Fruit fly (Drosophila melanogaster) whole organism, wandering third instar larva: ENCODE measurements around the gene CG12713.

Experiments used
- Abd-B ChIP-seq: fragments of >200 bp; optimal IDR thresholded peaks from 2 replicates; lab custom pipeline; 2017; ENCODE audit warnings: missing biosample characterization, missing genetic modification characterization
- CG32264 ChIP-seq: fragments of 200-800 bp; sonication (Bioruptor generic); optimal IDR thresholded peaks from 2 replicates; lab custom pipeline; 2016; ENCODE audit warnings: missing biosample characterization, missing genetic modification characterization
- CG9705 ChIP-seq: fragments of 200-800 bp; sonication (Bioruptor generic); optimal IDR thresholded peaks from 2 replicates; lab custom pipeline; 2018; ENCODE audit warnings: missing biosample characterization, mild to moderate bottlenecking, missing genetic modification characterization
- CrebA ChIP-seq: fragments of 200-800 bp; sonication (Bioruptor generic); optimal IDR thresholded peaks from 2 replicates; lab custom pipeline; 2016; ENCODE audit warnings: missing biosample characterization, mild to moderate bottlenecking, missing genetic modification characterization, borderline replicate concordance
- Dfd ChIP-seq: fragments of >200 bp; optimal IDR thresholded peaks from 2 replicates; lab custom pipeline; 2017; ENCODE audit warnings: missing biosample characterization, missing genetic modification characterization
- Dif ChIP-seq: fragments of 200-275, 200-300 bp; sonication (Bioruptor generic); optimal IDR thresholded peaks from 2 replicates; lab custom pipeline; 2018; ENCODE audit warnings: missing biosample characterization, missing genetic modification characterization; ENCODE audit not compliant: partially characterized antibody
- GATAd ChIP-seq: sonication (Bioruptor generic); optimal IDR thresholded peaks from 2 replicates; lab custom pipeline; 2016; ENCODE audit warnings: missing biosample characterization, missing genetic modification characterization
- HLH106 ChIP-seq: fragments of 200-800 bp; optimal IDR thresholded peaks from 3 replicates; lab custom pipeline; 2019; ENCODE audit warnings: missing biosample characterization, mild to moderate bottlenecking, missing genetic modification characterization, moderate library complexity
- Hr78 ChIP-seq: fragments of >200 bp; optimal IDR thresholded peaks from 2 replicates; lab custom pipeline; 2017; ENCODE audit warnings: missing biosample characterization, missing genetic modification characterization
- Hr83 ChIP-seq: fragments of 200-300 bp; sonication (Bioruptor generic); optimal IDR thresholded peaks from 2 replicates; lab custom pipeline; 2016; ENCODE audit warnings: missing biosample characterization, mild to moderate bottlenecking, missing genetic modification characterization, moderate library complexity; ENCODE audit not compliant: poor library complexity, severe bottlenecking
- Jra ChIP-seq: sonication (Bioruptor generic); optimal IDR thresholded peaks from 2 replicates; lab custom pipeline; 2016; ENCODE audit warnings: missing biosample characterization, missing genetic modification characterization
- Mio ChIP-seq: sonication (Bioruptor generic); optimal IDR thresholded peaks from 2 replicates; lab custom pipeline; 2016; ENCODE audit warnings: missing biosample characterization, missing genetic modification characterization
- Myc ChIP-seq: fragments of >200 bp; optimal IDR thresholded peaks from 2 replicates; lab custom pipeline; 2017
- N ChIP-seq: fragments of >200 bp; optimal IDR thresholded peaks from 2 replicates; lab custom pipeline; 2018; ENCODE audit warnings: missing biosample characterization, missing external identifiers, missing genetic modification characterization
- OdsH ChIP-seq: fragments of 200-800 bp; sonication (Bioruptor generic); optimal IDR thresholded peaks from 2 replicates; lab custom pipeline; 2016; ENCODE audit warnings: missing biosample characterization, mild to moderate bottlenecking, missing genetic modification characterization
- Rel ChIP-seq, 2 experiments: fragments of 200-800 bp; sonication (Bioruptor generic) in 1 of 2; optimal IDR thresholded peaks; 2 replicates in 1 of 2; 3 replicates in 1 of 2; lab custom pipeline; 2016 to 2019; ENCODE audit warnings: mild to moderate bottlenecking in 2 of 2, missing biosample characterization in 2 of 2, missing genetic modification characterization in 2 of 2, moderate library complexity in 1 of 2
- Sp1 ChIP-seq: fragments of 200-800 bp; sonication (Bioruptor generic); optimal IDR thresholded peaks from 3 replicates; lab custom pipeline; 2019; ENCODE audit warnings: missing biosample characterization, mild to moderate bottlenecking, missing genetic modification characterization, moderate library complexity
- Vsx2 ChIP-seq: fragments of 200-300, 225-300 bp; sonication (Bioruptor generic); optimal IDR thresholded peaks from 2 replicates; lab custom pipeline; 2018; ENCODE audit warnings: missing biosample characterization, missing genetic modification characterization; ENCODE audit not compliant: partially characterized antibody
- br ChIP-seq: fragments of 200-800 bp; sonication (Bioruptor generic); optimal IDR thresholded peaks from 2 replicates; lab custom pipeline; 2016; ENCODE audit warnings: missing biosample characterization, missing genetic modification characterization
- brk ChIP-seq: fragments of 200-800 bp; sonication (Bioruptor generic); optimal IDR thresholded peaks from 2 replicates; lab custom pipeline; 2016; ENCODE audit warnings: missing biosample characterization, mild to moderate bottlenecking, missing genetic modification characterization
- dl ChIP-seq, 2 experiments: fragments of 175-275, 200-275 bp in 1 of 2; fragments of 200-275 bp in 1 of 2; sonication (Bioruptor generic); optimal IDR thresholded peaks; lab custom pipeline; 2018; ENCODE audit warnings: mild to moderate bottlenecking in 2 of 2, missing biosample characterization in 2 of 2, missing genetic modification characterization in 2 of 2, moderate library complexity in 2 of 2; ENCODE audit not compliant: partially characterized antibody in 2 of 2, insufficient read depth in 1 of 2
- dmrt93B ChIP-seq: fragments of 200-800 bp; sonication (Bioruptor generic); optimal IDR thresholded peaks from 2 replicates; lab custom pipeline; 2018; ENCODE audit warnings: missing biosample characterization, mild to moderate bottlenecking, missing genetic modification characterization
- ey ChIP-seq: fragments of 200-800 bp; sonication (Bioruptor generic); optimal IDR thresholded peaks from 2 replicates; lab custom pipeline; 2016; ENCODE audit warnings: missing biosample characterization, missing genetic modification characterization
- foxo ChIP-seq, 2 experiments: fragments of 200-800 bp; sonication (Bioruptor generic); optimal IDR thresholded peaks; 2 replicates in 1 of 2; 3 replicates in 1 of 2; lab custom pipeline; 2016 to 2017; ENCODE audit warnings: missing biosample characterization in 2 of 2, missing genetic modification characterization in 2 of 2
- fru ChIP-seq: fragments of 200-800 bp; sonication (Bioruptor generic); optimal IDR thresholded peaks from 3 replicates; lab custom pipeline; 2016; ENCODE audit warnings: missing biosample characterization, mild to moderate bottlenecking, missing genetic modification characterization
- h ChIP-seq: fragments of 200-800 bp; sonication (Bioruptor generic); optimal IDR thresholded peaks from 3 replicates; lab custom pipeline; 2016; ENCODE audit warnings: missing biosample characterization, mild to moderate bottlenecking, missing genetic modification characterization
- jim ChIP-seq: fragments of 175-275, 200-325 bp; sonication (Bioruptor generic); optimal IDR thresholded peaks from 2 replicates; lab custom pipeline; 2016; ENCODE audit warnings: missing biosample characterization, mild to moderate bottlenecking, missing genetic modification characterization
- lola ChIP-seq: fragments of >200 bp; optimal IDR thresholded peaks from 2 replicates; lab custom pipeline; 2017; ENCODE audit warnings: missing biosample characterization, missing genetic modification characterization
- pan ChIP-seq: fragments of >200 bp; optimal IDR thresholded peaks from 2 replicates; lab custom pipeline; 2017
- psq ChIP-seq: fragments of 200-800 bp; sonication (Bioruptor generic); optimal IDR thresholded peaks from 3 replicates; lab custom pipeline; 2017; ENCODE audit warnings: missing biosample characterization, mild to moderate bottlenecking, missing genetic modification characterization, moderate library complexity
- rgr ChIP-seq: fragments of 200-800 bp; sonication (Bioruptor generic); optimal IDR thresholded peaks from 3 replicates; lab custom pipeline; 2016; ENCODE audit warnings: missing biosample characterization, mild to moderate bottlenecking, missing genetic modification characterization
- sage ChIP-seq: fragments of 200-800 bp; sonication (Bioruptor generic); optimal IDR thresholded peaks from 2 replicates; lab custom pipeline; 2016; ENCODE audit warnings: missing biosample characterization, mild to moderate bottlenecking, missing genetic modification characterization
- sv ChIP-seq: fragments of 200-800 bp; sonication (Bioruptor generic); optimal IDR thresholded peaks from 3 replicates; lab custom pipeline; 2016; ENCODE audit warnings: missing biosample characterization, missing genetic modification characterization
- tai ChIP-seq: sonication (Bioruptor generic); optimal IDR thresholded peaks from 2 replicates; lab custom pipeline; 2016; ENCODE audit warnings: missing biosample characterization, missing genetic modification characterization
- woc ChIP-seq: sonication (Bioruptor generic); optimal IDR thresholded peaks from 2 replicates; lab custom pipeline; 2016; ENCODE audit warnings: missing biosample characterization, mild to moderate bottlenecking, missing genetic modification characterization

Gene CG12713

dm6 chr3L:15844577-15844976 lies 12.3 kb downstream of the CG12713 start:
- TF ChIP-seq psq (GFP tag; lab: Kevin White, UChicago) (no peak), Hr83 (GFP tag; lab: Kevin White, UChicago) (no peak), woc (GFP tag; lab: Kevin White, UChicago) (no peak), ey (GFP tag; lab: Kevin White, UChicago) (no peak), Myc (lab: Kevin White, UChicago) (no peak), br (no peak), sv (GFP tag; lab: Kevin White, UChicago) (no peak), Jra (GFP tag; lab: Kevin White, UChicago) (no peak)

DNA sequence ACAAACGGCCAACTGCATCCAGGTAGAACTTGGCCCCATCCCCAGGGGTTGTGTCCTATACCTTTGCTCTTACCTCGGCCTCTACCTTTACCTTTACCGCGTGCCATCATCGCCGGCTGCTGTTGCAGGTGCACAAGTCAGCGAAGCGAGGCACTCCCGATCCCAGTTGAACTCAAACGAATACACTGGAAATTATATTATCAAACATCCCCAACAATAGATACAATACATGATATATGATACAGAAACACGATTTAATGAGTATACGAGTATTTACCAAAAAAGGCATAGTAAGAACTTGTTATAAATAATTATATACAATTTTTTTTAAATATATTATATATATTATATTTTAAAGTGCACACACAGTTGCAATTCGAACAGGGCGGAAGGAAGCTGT lies 15.0 kb downstream of the CG12713 start:
- TF ChIP-seq lola (GFP tag; lab: Kevin White, UChicago) (no peak), Rel (GFP tag; optimal IDR thresholded peaks at IDR 0.05; lab: Kevin White, UChicago) (no peak), Rel (tag; optimal IDR thresholded peaks at IDR 0.05; lab: Kevin White, UChicago) (no peak), brk (GFP tag; lab: Kevin White, UChicago) (no peak), HLH106 (tag; lab: Kevin White, UChicago) (peak; percentile 58), woc (GFP tag; lab: Kevin White, UChicago) (no peak), sv (GFP tag; lab: Kevin White, UChicago) (no peak), psq (GFP tag; lab: Kevin White, UChicago) (peak; percentile 10), Sp1 (GFP tag; lab: Kevin White, UChicago) (peak; percentile 34), GATAd (GFP tag; lab: Kevin White, UChicago) (no peak)

- TF ChIP-seq pan (lab: Kevin White, UChicago), result no peak
- no peak for TF ChIP-seq Sp1 (GFP tag; lab: Kevin White, UChicago)
- no peak for TF ChIP-seq Dif (GFP tag; lab: Kevin White, UChicago)
- TF ChIP-seq Dfd, result no peak
- no peak for TF ChIP-seq Mio (GFP tag; lab: Kevin White, UChicago)
- TF ChIP-seq CG9705 (GFP tag; lab: Kevin White, UChicago), result no peak
- TF ChIP-seq h (GFP tag; lab: Kevin White, UChicago), result peak; percentile 37
- TF ChIP-seq Rel (GFP tag; optimal IDR thresholded peaks at IDR 0.05; lab: Kevin White, UChicago), result no peak
- TF ChIP-seq Rel (tag; optimal IDR thresholded peaks at IDR 0.05; lab: Kevin White, UChicago), result no peak
- peak; percentile 28 for TF ChIP-seq dmrt93B (GFP tag; lab: Kevin White, UChicago)
- peak; percentile 42 for TF ChIP-seq fru (GFP tag; lab: Kevin White, UChicago)
- TF ChIP-seq woc (GFP tag; lab: Kevin White, UChicago), result peak; percentile 23
- TF ChIP-seq rgr (GFP tag; lab: Kevin White, UChicago), result no peak
- no peak for TF ChIP-seq Abd-B (GFP tag; lab: Kevin White, UChicago)
- TF ChIP-seq brk (GFP tag; lab: Kevin White, UChicago), result no peak
- TF ChIP-seq Myc (lab: Kevin White, UChicago), result no peak
- TF ChIP-seq GATAd (GFP tag; lab: Kevin White, UChicago), result no peak
- TF ChIP-seq OdsH (GFP tag; lab: Kevin White, UChicago), result no peak
- no peak for TF ChIP-seq Vsx2 (GFP tag; lab: Kevin White, UChicago)
- TF ChIP-seq dl (GFP tag; optimal IDR thresholded peaks at IDR 0.05; lab: Kevin White, UChicago; ENCODE audit: insufficient read depth in 1 of 2, partially characterized antibody in 2 of 2), result no peak
- TF ChIP-seq Hr78 (GFP tag; lab: Kevin White, UChicago), result no peak
- no peak for TF ChIP-seq tai (GFP tag; lab: Kevin White, UChicago)
- no peak for TF ChIP-seq N (GFP tag; lab: Kevin White, UChicago)
- no peak for TF ChIP-seq sage (GFP tag; lab: Kevin White, UChicago)
- TF ChIP-seq jim (GFP tag; lab: Kevin White, UChicago), result no peak
- no peak for TF ChIP-seq psq (GFP tag; lab: Kevin White, UChicago)
- TF ChIP-seq HLH106 (tag; lab: Kevin White, UChicago), result peak; percentile 18
- TF ChIP-seq CrebA, result no peak
- TF ChIP-seq Jra (GFP tag; lab: Kevin White, UChicago), result no peak
- TF ChIP-seq ey (GFP tag; lab: Kevin White, UChicago), result no peak
- peak in 1 of 2 experiments; percentile 36 for TF ChIP-seq foxo (GFP tag; optimal IDR thresholded peaks at IDR 0.05; lab: Kevin White, UChicago)
- TF ChIP-seq CG32264 (GFP tag; lab: Kevin White, UChicago), result no peak
- no peak for TF ChIP-seq lola (GFP tag; lab: Kevin White, UChicago)
These were observed 15.4 kb downstream of the CG12713 start for dm6 chr3L:15847655-15848054.
